Worm (Caenorhabditis elegans) whole organism, L4/young adult: ENCODE data around the gene F35C11.4.

Source experiments
- dao-5 ChIP-seq: sonication (generic microtip); optimal IDR thresholded peaks from 2 replicates; lab custom pipeline; 2016; ENCODE audit warnings: missing genotype, missing genetic modification characterization, moderate library complexity, missing compliant biosample characterization
- him-1 ChIP-seq: sonication (generic microtip); optimal IDR thresholded peaks from 2 replicates; lab custom pipeline; 2016; ENCODE audit warnings: missing genotype, missing genetic modification reagents, missing genetic modification characterization, missing compliant biosample characterization

DNA sequence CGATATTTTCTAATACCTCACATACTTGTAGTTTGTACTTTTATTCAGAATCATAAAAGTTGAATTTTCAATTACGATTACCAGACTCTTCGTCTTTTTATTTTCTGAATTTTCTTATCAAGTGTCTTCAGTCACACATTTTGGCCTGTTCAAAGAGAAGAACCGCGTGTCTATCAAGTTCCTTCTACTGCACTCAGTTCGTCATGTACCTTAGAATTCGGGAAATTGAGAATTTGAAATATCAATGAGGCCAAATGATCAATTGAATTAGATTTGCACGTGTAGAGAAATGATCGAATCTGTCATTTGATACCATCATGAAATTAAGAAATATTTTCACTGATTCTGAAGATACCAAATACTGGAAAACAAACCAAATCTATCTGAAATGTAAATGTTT lies 14.8 kb downstream of the F35C11.4 start:
- TF ChIP-seq dao-5 (tag; lab: Kevin White, UChicago): no peak
- TF ChIP-seq him-1 (tag; lab: Kevin White, UChicago): no peak
